Fruit fly (Drosophila melanogaster) whole organism, prepupa: Measurements from ENCODE around the gene Bfc.
A peak's percentile ranks its signal among the peaks of the same experiment; 100 is the strongest.

Experiments used
- Blimp-1 ChIP-seq: fragments of 200-800 bp; sonication (Bioruptor generic); optimal IDR thresholded peaks from 3 replicates; lab custom pipeline; 2017; ENCODE audit warnings: missing biosample characterization, missing genetic modification characterization, mild to moderate bottlenecking, moderate library complexity, missing genetic modification reagents
- CG10631 ChIP-seq: fragments of 200-800 bp; sonication (Bioruptor generic); optimal IDR thresholded peaks from 2 replicates; lab custom pipeline; 2016; ENCODE audit warnings: missing biosample characterization, missing genetic modification characterization
- CG10669 ChIP-seq: fragments of 200-800 bp; sonication (Bioruptor generic); optimal IDR thresholded peaks from 3 replicates; lab custom pipeline; 2018; ENCODE audit warnings: missing biosample characterization, mild to moderate bottlenecking, missing genetic modification characterization, moderate library complexity
- CG11294 ChIP-seq: fragments of 200-800 bp; sonication (Bioruptor generic); IDR thresholded peaks from 2 replicates; pipeline ENCODE4 v1.3.6; 2022; ENCODE audit warnings: missing biosample characterization, missing genetic modification characterization
- CG11762 ChIP-seq: fragments of 200-800 bp; sonication (Bioruptor generic); optimal IDR thresholded peaks from 3 replicates; lab custom pipeline; 2016; ENCODE audit warnings: missing biosample characterization, missing genetic modification characterization; ENCODE audit not compliant: insufficient read depth
- CG11902 ChIP-seq: fragments of 200-800 bp; sonication (Bioruptor generic); optimal IDR thresholded peaks from 3 replicates; lab custom pipeline; 2016; ENCODE audit warnings: missing biosample characterization, missing genetic modification characterization
- CG15336 ChIP-seq: fragments of 200-800 bp; sonication (Bioruptor generic); IDR thresholded peaks from 2 replicates; pipeline ENCODE4 v1.3.6; 2022; ENCODE audit warnings: missing biosample characterization, missing genetic modification characterization
- CG3032 ChIP-seq: fragments of 200-800 bp; optimal IDR thresholded peaks from 2 replicates; lab custom pipeline; 2019; ENCODE audit warnings: missing biosample characterization, mild to moderate bottlenecking, missing genetic modification characterization, moderate library complexity
- CG31627 ChIP-seq: fragments of 200-800 bp; sonication (Bioruptor generic); optimal IDR thresholded peaks from 3 replicates; lab custom pipeline; 2016; ENCODE audit warnings: missing biosample characterization, missing genetic modification characterization
- CG32006 ChIP-seq: fragments of 200-800 bp; sonication (Bioruptor generic); optimal IDR thresholded peaks from 3 replicates; lab custom pipeline; 2017; ENCODE audit warnings: missing biosample characterization, mild to moderate bottlenecking, missing genetic modification characterization
- CG34406 ChIP-seq: fragments of 200-800 bp; sonication (Bioruptor generic); optimal IDR thresholded peaks from 3 replicates; lab custom pipeline; 2016; ENCODE audit warnings: missing biosample characterization, missing genetic modification characterization
- CG3919 ChIP-seq: fragments of 200-800 bp; sonication (Bioruptor generic); optimal IDR thresholded peaks from 3 replicates; lab custom pipeline; 2016; ENCODE audit warnings: missing biosample characterization, missing genetic modification characterization
- CG6163 ChIP-seq: fragments of 200-800 bp; sonication (Bioruptor generic); IDR thresholded peaks from 3 replicates; pipeline ENCODE4 v1.3.6; 2022; ENCODE audit warnings: missing biosample characterization, missing genetic modification characterization
- CG6792 ChIP-seq: fragments of 200-800 bp; sonication (Bioruptor generic); optimal IDR thresholded peaks from 3 replicates; lab custom pipeline; 2016; ENCODE audit warnings: missing biosample characterization, missing genetic modification characterization
- CG6808 ChIP-seq: fragments of 200-800 bp; sonication (Bioruptor generic); optimal IDR thresholded peaks from 3 replicates; lab custom pipeline; 2017; ENCODE audit warnings: missing biosample characterization, missing genetic modification characterization, mild to moderate bottlenecking, moderate library complexity, missing genetic modification reagents
- CG6854 ChIP-seq: fragments of 200-800 bp; sonication (Bioruptor generic); optimal IDR thresholded peaks from 2 replicates; lab custom pipeline; 2017; ENCODE audit warnings: missing biosample characterization, mild to moderate bottlenecking, missing genetic modification characterization
- CG7368 ChIP-seq: fragments of 200-800 bp; sonication (Bioruptor generic); optimal IDR thresholded peaks from 3 replicates; lab custom pipeline; 2016; ENCODE audit warnings: missing biosample characterization, missing genetic modification characterization
- CG8319 ChIP-seq: fragments of 200-800 bp; sonication (Bioruptor generic); optimal IDR thresholded peaks from 3 replicates; lab custom pipeline; 2016; ENCODE audit warnings: missing biosample characterization, missing genetic modification characterization
- CG8632 ChIP-seq: fragments of 200-800 bp; sonication (Bioruptor generic); optimal IDR thresholded peaks from 3 replicates; lab custom pipeline; 2016; ENCODE audit warnings: missing biosample characterization, missing genetic modification characterization
- CG9139 ChIP-seq: fragments of 200-800 bp; sonication (Bioruptor generic); optimal IDR thresholded peaks from 3 replicates; lab custom pipeline; 2017; ENCODE audit warnings: missing biosample characterization, mild to moderate bottlenecking, missing genetic modification characterization
- Eip75B ChIP-seq: fragments of 200-800 bp; sonication (Bioruptor generic); optimal IDR thresholded peaks from 3 replicates; lab custom pipeline; 2016; ENCODE audit warnings: missing biosample characterization, missing genetic modification characterization
- Eip78C ChIP-seq: fragments of 200-800 bp; sonication (Bioruptor generic); peaks from one replicate; lab custom pipeline; 2016; ENCODE audit warnings: missing biosample characterization, missing genetic modification characterization
- Eip93F ChIP-seq: fragments of 200-800 bp; sonication (Bioruptor generic); optimal IDR thresholded peaks from 2 replicates; lab custom pipeline; 2016; ENCODE audit warnings: missing biosample characterization, mild to moderate bottlenecking, missing genetic modification characterization
- Ets21C ChIP-seq: fragments of 200-800 bp; sonication (Bioruptor generic); optimal IDR thresholded peaks from 3 replicates; lab custom pipeline; 2016; ENCODE audit warnings: missing biosample characterization, missing genetic modification characterization
- Ets96B ChIP-seq: fragments of 200-800 bp; optimal IDR thresholded peaks from 2 replicates; lab custom pipeline; 2019; ENCODE audit warnings: missing biosample characterization, mild to moderate bottlenecking, missing genetic modification characterization, moderate library complexity
- Gug ChIP-seq: fragments of 200-800 bp; sonication (Bioruptor generic); IDR thresholded peaks from 2 replicates; pipeline ENCODE4 v1.3.6; 2022; ENCODE audit warnings: missing biosample characterization, missing genetic modification characterization
- Hr38 ChIP-seq: sonication (Bioruptor generic); optimal IDR thresholded peaks from 2 replicates; lab custom pipeline; 2016; ENCODE audit warnings: missing biosample characterization, missing genetic modification characterization
- Hr39 ChIP-seq: fragments of 200-800 bp; sonication (Bioruptor generic); optimal IDR thresholded peaks from 2 replicates; lab custom pipeline; 2016; ENCODE audit warnings: missing biosample characterization, missing genetic modification characterization
- Hr4 ChIP-seq: fragments of 200-800 bp; sonication (Bioruptor generic); optimal IDR thresholded peaks from 3 replicates; lab custom pipeline; 2016; ENCODE audit warnings: missing biosample characterization, missing genetic modification characterization
- Met ChIP-seq: fragments of 200-800 bp; sonication (Bioruptor generic); optimal IDR thresholded peaks from 3 replicates; lab custom pipeline; 2016; ENCODE audit warnings: missing biosample characterization, missing genetic modification characterization
- OdsH ChIP-seq: fragments of 200-800 bp; sonication (Bioruptor generic); optimal IDR thresholded peaks from 3 replicates; lab custom pipeline; 2016; ENCODE audit warnings: missing biosample characterization, missing genetic modification characterization
- Smox ChIP-seq: fragments of 200-800 bp; sonication (Bioruptor generic); optimal IDR thresholded peaks from 3 replicates; lab custom pipeline; 2016; ENCODE audit warnings: missing biosample characterization, missing genetic modification characterization
- Sox102F ChIP-seq: fragments of 200-800 bp; sonication (Bioruptor generic); optimal IDR thresholded peaks from 2 replicates; lab custom pipeline; 2016; ENCODE audit warnings: missing biosample characterization, mild to moderate bottlenecking, missing genetic modification characterization
- Sox14 ChIP-seq: fragments of 200-800 bp; sonication (Bioruptor generic); optimal IDR thresholded peaks from 3 replicates; lab custom pipeline; 2016; ENCODE audit warnings: missing biosample characterization, missing genetic modification characterization
- Sox15 ChIP-seq: fragments of 200-800 bp; sonication (Bioruptor generic); optimal IDR thresholded peaks from 3 replicates; lab custom pipeline; 2016; ENCODE audit warnings: missing biosample characterization, missing genetic modification characterization
- achi ChIP-seq: fragments of 200-800 bp; sonication (Bioruptor generic); optimal IDR thresholded peaks from 3 replicates; lab custom pipeline; 2016; ENCODE audit warnings: missing biosample characterization, missing genetic modification characterization
- acj6 ChIP-seq: fragments of 200-800 bp; sonication (Bioruptor generic); optimal IDR thresholded peaks from 3 replicates; lab custom pipeline; 2016; ENCODE audit warnings: missing biosample characterization, missing genetic modification characterization
- cyc ChIP-seq: fragments of 200-800 bp; sonication (Bioruptor generic); optimal IDR thresholded peaks from 3 replicates; lab custom pipeline; 2016; ENCODE audit warnings: missing biosample characterization, missing genetic modification characterization
- dsx ChIP-seq: fragments of 200-800 bp; optimal IDR thresholded peaks from 3 replicates; lab custom pipeline; 2019; ENCODE audit warnings: missing biosample characterization, mild to moderate bottlenecking, missing genetic modification characterization, moderate library complexity; ENCODE audit not compliant: poor library complexity, severe bottlenecking
- eg ChIP-seq: fragments of 200-800 bp; sonication (Bioruptor generic); IDR thresholded peaks from 3 replicates; pipeline ENCODE4 v1.3.6; 2022; ENCODE audit warnings: missing biosample characterization, missing genetic modification characterization
- esn ChIP-seq: fragments of 200-800 bp; sonication (Bioruptor generic); optimal IDR thresholded peaks from 2 replicates; lab custom pipeline; 2016; ENCODE audit warnings: missing biosample characterization, mild to moderate bottlenecking, missing genetic modification characterization, moderate library complexity
- fd59A ChIP-seq: fragments of 200-800 bp; sonication (Bioruptor generic); optimal IDR thresholded peaks from 2 replicates; lab custom pipeline; 2017; ENCODE audit warnings: missing biosample characterization, mild to moderate bottlenecking, missing genetic modification characterization, missing genetic modification reagents
- fd85E ChIP-seq: fragments of 200-800 bp; sonication (Bioruptor generic); optimal IDR thresholded peaks from 3 replicates; lab custom pipeline; 2016; ENCODE audit warnings: missing biosample characterization, missing genetic modification characterization
- lz ChIP-seq: fragments of 200-800 bp; sonication (Bioruptor generic); optimal IDR thresholded peaks from 3 replicates; lab custom pipeline; 2016; ENCODE audit warnings: missing biosample characterization, missing genetic modification characterization
- net ChIP-seq: fragments of 200-800 bp; sonication (Bioruptor generic); optimal IDR thresholded peaks from 3 replicates; lab custom pipeline; 2016; ENCODE audit warnings: missing biosample characterization, missing genetic modification characterization
- pdm3 ChIP-seq: fragments of 200-800 bp; sonication (Bioruptor generic); optimal IDR thresholded peaks from 3 replicates; lab custom pipeline; 2016; ENCODE audit warnings: missing biosample characterization, missing genetic modification characterization
- salr ChIP-seq, 2 experiments: fragments of 200-800 bp; sonication (Bioruptor generic); optimal IDR thresholded peaks; 3 replicates each; lab custom pipeline; 2016 to 2018; ENCODE audit warnings: missing biosample characterization in 2 of 2, missing genetic modification characterization in 2 of 2, mild to moderate bottlenecking in 1 of 2
- spab ChIP-seq: fragments of 200-800 bp; sonication (Bioruptor generic); optimal IDR thresholded peaks from 2 replicates; lab custom pipeline; 2017; ENCODE audit warnings: missing biosample characterization, mild to moderate bottlenecking, missing genetic modification characterization, missing genetic modification reagents
- vri ChIP-seq: fragments of 200-800 bp; sonication (Bioruptor generic); optimal IDR thresholded peaks from 3 replicates; lab custom pipeline; 2016; ENCODE audit warnings: missing biosample characterization, mild to moderate bottlenecking, missing genetic modification characterization

The Bfc gene

dm6 chr3L:1258547-1258946 lies 8.1 kb downstream of the Bfc start:
- no peak for TF ChIP-seq Ets21C
- no peak for TF ChIP-seq CG11762 (GFP tag; lab: Kevin White, UChicago)
- TF ChIP-seq CG6854 = no peak
- TF ChIP-seq vri = no peak
- no peak for TF ChIP-seq Eip75B (GFP tag; lab: Kevin White, UChicago)
- TF ChIP-seq CG7368 (GFP tag; lab: Kevin White, UChicago) = no peak
- TF ChIP-seq Hr38 = no peak
- TF ChIP-seq salr (GFP tag; optimal IDR thresholded peaks at IDR 0.05; lab: Kevin White, UChicago) = no peak
- no peak for TF ChIP-seq CG3032 (tag; lab: Kevin White, UChicago)
- TF ChIP-seq CG10669 (GFP tag; lab: Kevin White, UChicago) = no peak
- no peak for TF ChIP-seq CG11902 (GFP tag; lab: Kevin White, UChicago)
- no peak for TF ChIP-seq Smox (GFP tag; lab: Kevin White, UChicago)
- no peak for TF ChIP-seq lz
- TF ChIP-seq CG3919 (GFP tag; lab: Kevin White, UChicago) = no peak
- no peak for TF ChIP-seq Gug (GFP tag; lab: Robert Waterston, UW)
- no peak for TF ChIP-seq net (GFP tag; lab: Kevin White, UChicago)
- no peak for TF ChIP-seq cyc (GFP tag; lab: Kevin White, UChicago)
- TF ChIP-seq dsx (GFP tag; lab: Kevin White, UChicago) = no peak

- TF ChIP-seq Sox14 (GFP tag; lab: Kevin White, UChicago) = peak; percentile 26
- peak; percentile 29 for TF ChIP-seq achi
- TF ChIP-seq Eip78C (GFP tag; lab: Kevin White, UChicago) = peak; percentile 89
- TF ChIP-seq Sox102F = peak; percentile 40
- TF ChIP-seq Ets21C = peak; percentile 15
- TF ChIP-seq eg (GFP tag; lab: Robert Waterston, UW) = no peak
- peak; percentile 1 for TF ChIP-seq Sox15 (GFP tag; lab: Kevin White, UChicago)
- TF ChIP-seq net (GFP tag; lab: Kevin White, UChicago) = no peak
- TF ChIP-seq Met (GFP tag; lab: Kevin White, UChicago) = peak; percentile 53
- peak; percentile 56 for TF ChIP-seq Eip75B (GFP tag; lab: Kevin White, UChicago)
- TF ChIP-seq fd85E (GFP tag; lab: Kevin White, UChicago) = no peak
- TF ChIP-seq pdm3 (GFP tag; lab: Kevin White, UChicago) = peak; percentile 36
- peak; percentile 37 for TF ChIP-seq CG3919 (GFP tag; lab: Kevin White, UChicago)
- peak; percentile 52 for TF ChIP-seq lz
- peak; percentile 44 for TF ChIP-seq OdsH
- TF ChIP-seq CG9139 (GFP tag; lab: Kevin White, UChicago) = no peak
- peak; percentile 40 for TF ChIP-seq CG31627 (GFP tag; lab: Kevin White, UChicago)
- TF ChIP-seq spab (GFP tag; lab: Kevin White, UChicago) = no peak
- TF ChIP-seq CG34406 = no peak
- no peak for TF ChIP-seq CG15336 (GFP tag; lab: Robert Waterston, UW)
- peak; percentile 17 for TF ChIP-seq CG6792 (GFP tag; lab: Kevin White, UChicago)
- TF ChIP-seq Hr4 (GFP tag; lab: Kevin White, UChicago) = no peak
- no peak for TF ChIP-seq CG6163
- TF ChIP-seq Blimp-1 (GFP tag; lab: Kevin White, UChicago) = no peak
- no peak for TF ChIP-seq CG8632 (GFP tag; lab: Kevin White, UChicago)
- no peak for TF ChIP-seq CG6854
- peak; percentile 32 for TF ChIP-seq CG32006 (GFP tag; lab: Kevin White, UChicago)
- peak; percentile 45 for TF ChIP-seq Hr39 (GFP tag; lab: Kevin White, UChicago)
- TF ChIP-seq CG6808 (GFP tag; lab: Kevin White, UChicago) = no peak
- TF ChIP-seq Ets96B = no peak
- no peak for TF ChIP-seq CG11902 (GFP tag; lab: Kevin White, UChicago)
- no peak for TF ChIP-seq CG3032 (tag; lab: Kevin White, UChicago)
- TF ChIP-seq Gug (GFP tag; lab: Robert Waterston, UW) = no peak
- TF ChIP-seq CG8319 = no peak
- TF ChIP-seq acj6 = peak; percentile 29
- TF ChIP-seq CG10631 = peak; percentile 56
- TF ChIP-seq dsx (GFP tag; lab: Kevin White, UChicago) = no peak
- TF ChIP-seq CG11294 (GFP tag; lab: Robert Waterston, UW) = no peak
- TF ChIP-seq Hr38 = no peak
- peak; percentile 7 for TF ChIP-seq vri
- no peak for TF ChIP-seq Eip93F (GFP tag; lab: Kevin White, UChicago)
- TF ChIP-seq fd59A (GFP tag; lab: Kevin White, UChicago) = no peak
- peak; percentile 62 for TF ChIP-seq esn (GFP tag; lab: Kevin White, UChicago)
Measured at dm6 chr3L:1264998-1265397, 14.5 kb downstream of the Bfc start.
